Worm (Caenorhabditis elegans) whole organism, young adult: ENCODE data around the gene M05D6.9.
A peak's percentile ranks its signal among the peaks of the same experiment; 100 is the strongest.

Source experiments
- B0019.2 ChIP-seq: fragments of 200-800 bp; sonication (Bioruptor generic); conservative IDR thresholded peaks from 2 replicates; pipeline ENCODE4 v1.3.6; 2022; ENCODE audit warnings: missing genetic modification reagents, missing genetic modification characterization, missing compliant biosample characterization
- B0336.3 ChIP-seq: fragments of 200-800 bp; sonication (Bioruptor generic); IDR thresholded peaks from 2 replicates; pipeline ENCODE4 v1.3.6; 2022; ENCODE audit warnings: missing genetic modification characterization, missing compliant biosample characterization
- Y56A3A.18 ChIP-seq: fragments of 200-800 bp; sonication (Bioruptor generic); IDR thresholded peaks from 2 replicates; pipeline ENCODE4 v1.3.6; 2022; ENCODE audit warnings: missing genetic modification reagents, missing genetic modification characterization, missing compliant biosample characterization
- ama-1 ChIP-seq, 3 experiments: fragments of 150-350 bp in 1 of 3; sonication (generic microtip) in 2 of 3; optimal IDR thresholded peaks; 2 replicates each; lab custom pipeline; 2014 to 2018; ENCODE audit warnings: missing biosample characterization in 2 of 3, missing genetic modification characterization in 2 of 3, missing genetic modification reagents in 2 of 3
- attf-5 ChIP-seq: fragments of 200-800 bp; sonication (Bioruptor generic); optimal IDR thresholded peaks from 2 replicates; lab custom pipeline; 2018; ENCODE audit warnings: mild to moderate bottlenecking, missing genetic modification characterization, missing compliant biosample characterization
- bed-2 ChIP-seq: fragments of 200-800 bp; sonication (Bioruptor generic); IDR thresholded peaks from 2 replicates; pipeline ENCODE4 v1.3.6; 2022; ENCODE audit warnings: missing genetic modification reagents, missing genetic modification characterization, missing compliant biosample characterization
- cebp-1 ChIP-seq, 2 experiments: fragments of 200-800 bp in 1 of 2; sonication (Bioruptor generic) in 1 of 2; sonication (generic microtip) in 1 of 2; IDR thresholded peaks in 1 of 2; optimal IDR thresholded peaks in 1 of 2; 2 replicates each; pipeline versions ENCODE4 v1.3.6 to Lab custom; 2017 to 2022; ENCODE audit warnings: missing compliant biosample characterization in 2 of 2, missing genetic modification characterization in 2 of 2, mild to moderate bottlenecking in 1 of 2, missing genetic modification reagents in 1 of 2, moderate library complexity in 1 of 2
- ceh-100 ChIP-seq: fragments of 200-800 bp; sonication (Bioruptor generic); IDR thresholded peaks from 2 replicates; pipeline ENCODE4 v1.3.6; 2022; ENCODE audit warnings: missing genetic modification reagents, missing genetic modification characterization, missing compliant biosample characterization
- ceh-27 ChIP-seq: fragments of 200-800 bp; sonication (Bioruptor generic); optimal IDR thresholded peaks from 2 replicates; lab custom pipeline; 2018; ENCODE audit warnings: mild to moderate bottlenecking, missing genetic modification characterization, moderate library complexity, missing compliant biosample characterization
- ceh-79 ChIP-seq: sonication (generic microtip); optimal IDR thresholded peaks from 2 replicates; lab custom pipeline; 2017; ENCODE audit warnings: mild to moderate bottlenecking, missing genetic modification characterization, missing compliant biosample characterization
- dpff-1 ChIP-seq: sonication (generic microtip); optimal IDR thresholded peaks from 2 replicates; lab custom pipeline; 2017; ENCODE audit warnings: mild to moderate bottlenecking, missing genetic modification characterization, missing compliant biosample characterization
- dpl-1 ChIP-seq: fragments of 150-350 bp; optimal IDR thresholded peaks from 2 replicates; lab custom pipeline; 2014; ENCODE audit warnings: missing biosample characterization, missing genetic modification reagents, missing genetic modification characterization
- efl-1 ChIP-seq: fragments of 150-350 bp; optimal IDR thresholded peaks from 2 replicates; lab custom pipeline; 2014; ENCODE audit warnings: missing biosample characterization, missing genetic modification reagents, missing genetic modification characterization
- egl-18 ChIP-seq: fragments of 200-800 bp; sonication (Bioruptor generic); IDR thresholded peaks from 2 replicates; pipeline ENCODE4 v1.3.6; 2022; ENCODE audit warnings: missing genetic modification reagents, missing genetic modification characterization, missing compliant biosample characterization
- egl-44 ChIP-seq: fragments of 200-800 bp; sonication (Bioruptor generic); IDR thresholded peaks from 2 replicates; pipeline ENCODE4 v1.3.6; 2022; ENCODE audit warnings: missing genetic modification reagents, missing genetic modification characterization, missing compliant biosample characterization
- gei-17 ChIP-seq: fragments of 200-800 bp; sonication (Bioruptor generic); optimal IDR thresholded peaks from 2 replicates; lab custom pipeline; 2018; ENCODE audit warnings: mild to moderate bottlenecking, missing genetic modification characterization, missing compliant biosample characterization
- him-1 ChIP-seq: sonication (generic microtip); optimal IDR thresholded peaks from 2 replicates; lab custom pipeline; 2016; ENCODE audit warnings: missing genotype, missing genetic modification reagents, missing genetic modification characterization, missing compliant biosample characterization
- hmg-1.2 ChIP-seq: fragments of 200-800 bp; sonication (Bioruptor generic); IDR thresholded peaks from 2 replicates; pipeline ENCODE4 v1.3.6; 2022; ENCODE audit warnings: missing genetic modification reagents, missing genetic modification characterization, missing compliant biosample characterization
- hrde-1 ChIP-seq: sonication (generic microtip); optimal IDR thresholded peaks from 2 replicates; lab custom pipeline; 2016; ENCODE audit warnings: missing genetic modification characterization, mild to moderate bottlenecking, missing compliant biosample characterization, moderate library complexity, missing genotype, missing genetic modification reagents, borderline replicate concordance
- let-526 ChIP-seq: fragments of 200-800 bp; sonication (Bioruptor generic); IDR thresholded peaks from 2 replicates; pipeline ENCODE4 v1.3.6; 2022; ENCODE audit warnings: missing genetic modification reagents, missing genetic modification characterization, missing compliant biosample characterization
- let-607 ChIP-seq, 2 experiments: fragments of 200-800 bp in 1 of 2; sonication (Bioruptor generic) in 1 of 2; sonication (generic microtip) in 1 of 2; optimal IDR thresholded peaks; 2 replicates each; lab custom pipeline; 2016 to 2018; ENCODE audit warnings: mild to moderate bottlenecking in 2 of 2, missing compliant biosample characterization in 2 of 2, missing genetic modification characterization in 2 of 2, moderate library complexity in 2 of 2, missing genotype in 1 of 2
- lin-54 ChIP-seq: fragments of 200-800 bp; sonication (Bioruptor generic); optimal IDR thresholded peaks from 2 replicates; lab custom pipeline; 2018; ENCODE audit warnings: mild to moderate bottlenecking, missing genetic modification characterization, missing compliant biosample characterization
- lir-1 ChIP-seq: fragments of 200-800 bp; sonication (Bioruptor generic); conservative IDR thresholded peaks from 2 replicates; pipeline ENCODE4 v1.3.6; 2022; ENCODE audit warnings: missing genetic modification reagents, missing genetic modification characterization, missing compliant biosample characterization
- lsy-27 ChIP-seq: sonication (generic microtip); optimal IDR thresholded peaks from 2 replicates; lab custom pipeline; 2017; ENCODE audit warnings: missing genetic modification characterization, mild to moderate bottlenecking, missing compliant biosample characterization, antibody characterized with exemption, missing genotype, borderline replicate concordance; ENCODE audit not compliant: insufficient read depth
- madf-10 ChIP-seq: sonication (generic microtip); optimal IDR thresholded peaks from 2 replicates; lab custom pipeline; 2016; ENCODE audit warnings: mild to moderate bottlenecking, missing genetic modification characterization, missing compliant biosample characterization
- madf-3 ChIP-seq: fragments of 200-800 bp; sonication (Bioruptor generic); IDR thresholded peaks from 2 replicates; pipeline ENCODE4 v1.3.6; 2022; ENCODE audit warnings: missing genetic modification reagents, missing genetic modification characterization, missing compliant biosample characterization
- madf-6 ChIP-seq: fragments of 200-800 bp; sonication (Bioruptor generic); IDR thresholded peaks from 2 replicates; pipeline ENCODE4 v1.3.6; 2022; ENCODE audit warnings: missing genetic modification reagents, missing genetic modification characterization, missing compliant biosample characterization
- nfya-1 ChIP-seq: sonication (generic microtip); optimal IDR thresholded peaks from 2 replicates; lab custom pipeline; 2017; ENCODE audit warnings: antibody characterized with exemption, missing compliant biosample characterization, missing genetic modification characterization, borderline replicate concordance; ENCODE audit not compliant: insufficient read depth
- nfya-2 ChIP-seq: fragments of 200-800 bp; sonication (Bioruptor generic); IDR thresholded peaks from 2 replicates; pipeline ENCODE4 v1.3.6; 2022; ENCODE audit warnings: missing genetic modification reagents, missing genetic modification characterization, missing compliant biosample characterization
- nhr-120 ChIP-seq: fragments of 200-800 bp; sonication (Bioruptor generic); IDR thresholded peaks from 2 replicates; pipeline ENCODE4 v1.3.6; 2022; ENCODE audit warnings: missing genetic modification characterization, missing compliant biosample characterization
- pha-4 ChIP-seq: fragments of 150-350 bp; sonication (generic microtip); optimal IDR thresholded peaks from 2 replicates; lab custom pipeline; 2014; ENCODE audit warnings: missing biosample characterization, missing genetic modification reagents, missing genetic modification characterization
- rec-8 ChIP-seq, 2 experiments: sonication (generic microtip); optimal IDR thresholded peaks; 2 replicates each; lab custom pipeline; 2016; ENCODE audit warnings: mild to moderate bottlenecking in 2 of 2, missing genetic modification characterization in 2 of 2, missing genetic modification reagents in 2 of 2, missing genotype in 2 of 2, missing biosample characterization in 1 of 2, missing compliant biosample characterization in 1 of 2, moderate library complexity in 1 of 2
- sea-2 ChIP-seq: fragments of 200-800 bp; sonication (Bioruptor generic); IDR thresholded peaks from 2 replicates; pipeline ENCODE4 v1.3.6; 2022; ENCODE audit warnings: missing genetic modification characterization, missing compliant biosample characterization
- snpc-1.3 ChIP-seq: sonication (generic microtip); optimal IDR thresholded peaks from 2 replicates; lab custom pipeline; 2017; ENCODE audit warnings: missing genetic modification characterization, mild to moderate bottlenecking, missing compliant biosample characterization, antibody characterized with exemption, moderate library complexity, missing genotype, missing genetic modification reagents; ENCODE audit not compliant: insufficient read depth
- snpc-3.4 ChIP-seq: sonication (generic microtip); optimal IDR thresholded peaks from 2 replicates; lab custom pipeline; 2017; ENCODE audit warnings: missing genetic modification characterization, mild to moderate bottlenecking, missing compliant biosample characterization, antibody characterized with exemption, moderate library complexity, missing genotype, missing genetic modification reagents
- snpc-4 ChIP-seq, 5 experiments: fragments of 150-350 bp in 1 of 5; sonication (generic microtip) in 4 of 5; optimal IDR thresholded peaks; 2 replicates each; lab custom pipeline; 2014 to 2018; ENCODE audit warnings: missing genetic modification characterization in 5 of 5, missing biosample characterization in 3 of 5, antibody characterized with exemption in 2 of 5, mild to moderate bottlenecking in 2 of 5, missing compliant biosample characterization in 2 of 5, missing genotype in 2 of 5, moderate library complexity in 2 of 5, missing genetic modification reagents in 1 of 5
- somi-1 ChIP-seq: fragments of 200-800 bp; sonication (Bioruptor generic); optimal IDR thresholded peaks from 2 replicates; lab custom pipeline; 2018; ENCODE audit warnings: mild to moderate bottlenecking, missing genetic modification characterization, missing compliant biosample characterization
- unc-130 ChIP-seq: sonication (generic microtip); optimal IDR thresholded peaks from 2 replicates; lab custom pipeline; 2016; ENCODE audit warnings: missing genetic modification reagents, missing genetic modification characterization, missing compliant biosample characterization
- xnd-1 ChIP-seq: sonication (generic microtip); optimal IDR thresholded peaks from 2 replicates; lab custom pipeline; 2016; ENCODE audit warnings: missing genotype, missing genetic modification reagents, missing genetic modification characterization, missing compliant biosample characterization
- zim-3 ChIP-seq: sonication (generic microtip); optimal IDR thresholded peaks from 2 replicates; lab custom pipeline; 2017; ENCODE audit warnings: mild to moderate bottlenecking, missing genetic modification characterization, moderate library complexity, missing compliant biosample characterization
- ztf-18 ChIP-seq: sonication (generic microtip); optimal IDR thresholded peaks from 2 replicates; lab custom pipeline; 2016; ENCODE audit warnings: missing genotype, mild to moderate bottlenecking, missing genetic modification characterization, missing compliant biosample characterization
- ztf-22 ChIP-seq: fragments of 200-800 bp; sonication (Bioruptor generic); optimal IDR thresholded peaks from 2 replicates; lab custom pipeline; 2018; ENCODE audit warnings: mild to moderate bottlenecking, missing genetic modification characterization, moderate library complexity, missing compliant biosample characterization
- ztf-26 ChIP-seq: sonication (generic microtip); optimal IDR thresholded peaks from 2 replicates; lab custom pipeline; 2017; ENCODE audit warnings: missing genetic modification characterization, missing compliant biosample characterization

The M05D6.9 gene

DNA sequence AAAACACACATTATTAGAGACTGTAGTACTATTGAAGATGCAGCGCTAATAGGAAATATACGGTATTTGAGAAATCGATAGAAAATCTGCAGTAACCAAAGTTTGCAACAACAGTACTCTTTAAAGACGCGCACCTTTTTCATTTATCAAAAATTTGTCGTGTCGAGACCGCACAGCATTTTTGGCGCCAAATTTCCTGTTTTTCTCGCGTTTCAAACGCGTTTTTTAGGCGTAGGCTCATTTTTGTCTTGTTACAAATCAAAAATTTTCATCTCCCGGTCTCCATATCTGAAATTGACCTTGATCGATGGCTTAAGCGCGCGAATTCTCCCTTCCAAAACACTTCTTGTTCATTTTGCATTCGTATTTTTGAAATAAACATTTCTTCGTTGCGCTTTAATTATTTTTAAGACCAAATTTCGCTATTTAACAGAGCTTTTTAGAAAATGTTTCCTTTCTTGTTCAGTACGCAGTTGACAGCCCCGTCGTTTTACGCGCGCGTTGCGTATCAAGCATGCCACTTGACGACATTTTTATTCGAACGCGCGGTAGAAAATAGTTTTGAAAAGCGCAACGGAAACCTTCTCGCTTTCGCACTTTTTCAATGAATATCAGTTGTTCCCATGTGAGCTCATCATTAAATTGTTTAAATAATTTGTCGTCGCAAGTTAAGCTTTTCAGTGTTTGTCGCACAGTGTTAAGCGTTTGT, 37.2 kb upstream of the M05D6.9 start (continued):
- TF ChIP-seq nfya-1 (no peak), xnd-1 (tag; lab: Kevin White, UChicago) (peak; percentile 81), madf-6 (GFP tag; lab: Robert Waterston, UW) (peak; percentile 94), lin-54 (GFP tag; lab: Kevin White, UChicago) (peak; percentile 22), snpc-3.4 (tag; lab: Kevin White, UChicago) (peak; percentile 74), efl-1 (GFP tag; lab: Kevin White, UChicago) (peak; percentile 89)

DNA sequence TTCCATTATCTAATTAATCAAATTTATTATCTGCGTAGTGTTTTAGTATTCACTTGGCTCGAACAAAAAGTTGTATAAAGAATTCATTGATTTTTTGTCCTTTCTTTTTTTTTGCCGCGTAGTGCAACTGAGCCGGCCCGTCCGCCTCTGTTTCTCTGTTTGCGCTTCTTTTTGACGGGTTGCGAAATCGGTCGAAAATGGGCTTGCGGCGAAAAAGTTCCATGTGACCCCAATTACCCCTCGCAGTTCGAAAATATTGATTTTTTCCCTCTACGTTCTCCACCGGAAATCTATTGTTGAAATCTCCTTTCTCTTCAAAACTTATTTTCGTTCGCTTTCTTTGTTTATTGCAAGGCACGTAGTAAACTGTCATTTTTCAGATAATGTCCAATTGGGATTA, 36.6 kb upstream of the M05D6.9 start, which contains the start of gene zyg-9:
Gene zyg-9 (plus strand): TSS at position 381 of the 400 bp plus-strand sequence.
- TF ChIP-seq attf-5 (peak; percentile 76), nhr-120 (GFP tag; lab: Robert Waterston, UW) (no peak), hrde-1 (tag; lab: Kevin White, UChicago) (no peak), egl-44 (GFP tag; lab: Robert Waterston, UW) (no peak), snpc-1.3 (tag; lab: Kevin White, UChicago) (no peak), madf-3 (no peak), lir-1 (GFP tag; lab: Robert Waterston, UW) (no peak), let-526 (no peak), ztf-22 (GFP tag; lab: Kevin White, UChicago) (no peak), let-607 (tag; optimal IDR thresholded peaks at IDR 0.05; lab: Kevin White, UChicago) (no peak), dpff-1 (tag; lab: Kevin White, UChicago) (no peak), Y56A3A.18 (GFP tag; lab: Robert Waterston, UW) (no peak), madf-6 (GFP tag; lab: Robert Waterston, UW) (no peak), B0019.2 (no peak), sea-2 (GFP tag; lab: Robert Waterston, UW) (no peak), lin-54 (GFP tag; lab: Kevin White, UChicago) (peak; percentile 26), lsy-27 (tag; lab: Kevin White, UChicago) (no peak), ceh-100 (GFP tag; lab: Robert Waterston, UW) (no peak), B0336.3 (GFP tag; lab: Robert Waterston, UW) (no peak), cebp-1 (GFP tag; IDR thresholded peaks at IDR 0.05; lab: Robert Waterston, UW) (peak; percentile 96), cebp-1 (tag; optimal IDR thresholded peaks at IDR 0.05; lab: Kevin White, UChicago) (peak; percentile 99), dpl-1 (GFP tag; lab: Kevin White, UChicago) (no peak), zim-3 (tag; lab: Kevin White, UChicago) (no peak), madf-10 (tag; lab: Kevin White, UChicago) (no peak), pha-4 (tag; lab: Kevin White, UChicago) (no peak), ceh-27 (GFP tag; lab: Kevin White, UChicago) (no peak), ceh-79 (tag; lab: Kevin White, UChicago) (no peak), snpc-4 (GFP tag; optimal IDR thresholded peaks at IDR 0.05; lab: Kevin White, UChicago) (no peak), snpc-4 (tag; optimal IDR thresholded peaks at IDR 0.05; lab: Kevin White, UChicago) (no peak), nfya-2 (GFP tag; lab: Robert Waterston, UW) (no peak), rec-8 (tag; optimal IDR thresholded peaks at IDR 0.05; lab: Kevin White, UChicago) (no peak), him-1 (tag; lab: Kevin White, UChicago) (no peak), gei-17 (no peak), hmg-1.2 (GFP tag; lab: Robert Waterston, UW) (no peak), xnd-1 (tag; lab: Kevin White, UChicago) (no peak), unc-130 (GFP tag; lab: Kevin White, UChicago) (no peak), ztf-18 (tag; lab: Kevin White, UChicago) (no peak), egl-18 (GFP tag; lab: Robert Waterston, UW) (no peak), ama-1 (optimal IDR thresholded peaks at IDR 0.05; lab: Kevin White, UChicago) (no peak), ama-1 (GFP tag; optimal IDR thresholded peaks at IDR 0.05; lab: Kevin White, UChicago) (no peak), somi-1 (no peak), bed-2 (GFP tag; lab: Robert Waterston, UW) (no peak), ztf-26 (tag; lab: Kevin White, UChicago) (no peak), snpc-3.4 (tag; lab: Kevin White, UChicago) (no peak)
